Worm (Caenorhabditis elegans) whole organism, L4 larva: ENCODE measurements around the gene nspc-4.
A peak's percentile ranks its signal among the peaks of the same experiment; 100 is the strongest.

Experiments used
- ceh-62 ChIP-seq: sonication (generic microtip); optimal IDR thresholded peaks from 2 replicates; lab custom pipeline; 2017; ENCODE audit warnings: missing biosample characterization, missing genetic modification characterization
- fkh-10 ChIP-seq: fragments of 150-350 bp; optimal IDR thresholded peaks from 2 replicates; lab custom pipeline; 2014; ENCODE audit warnings: missing biosample characterization, missing genetic modification reagents, missing genetic modification characterization
- lin-15B ChIP-seq: fragments of 150-350 bp; sonication (generic microtip); optimal IDR thresholded peaks from 3 replicates; lab custom pipeline; 2014; ENCODE audit warnings: missing biosample characterization, missing genetic modification characterization
- madf-9 ChIP-seq: fragments of 200-800 bp; sonication (Bioruptor generic); conservative IDR thresholded peaks from 2 replicates; pipeline ENCODE4 v1.3.6; 2022; ENCODE audit warnings: missing genetic modification reagents, missing genetic modification characterization, missing compliant biosample characterization
- unc-62 ChIP-seq, 3 experiments: fragments of 150-350 bp in 1 of 3; sonication (generic microtip); optimal IDR thresholded peaks in 2 of 3; peaks in 1 of 3; 1 replicate in 1 of 3; 2 replicates in 2 of 3; lab custom pipeline; 2014 to 2017; ENCODE audit warnings: missing biosample characterization in 3 of 3, missing genetic modification characterization in 3 of 3, missing genetic modification reagents in 3 of 3, missing genotype in 1 of 3
- ztf-11 ChIP-seq: fragments of 150-350 bp; optimal IDR thresholded peaks from 2 replicates; lab custom pipeline; 2014; ENCODE audit warnings: missing biosample characterization, missing genetic modification characterization

- no peak for TF ChIP-seq madf-9 (GFP tag; lab: Robert Waterston, UW)
- peak; percentile 88 for TF ChIP-seq fkh-10 (GFP tag; lab: Kevin White, UChicago)
- no peak for TF ChIP-seq lin-15B (tag; lab: Kevin White, UChicago)
- no peak for TF ChIP-seq ztf-11 (tag; lab: Kevin White, UChicago)
- no peak for TF ChIP-seq ceh-62
- peak in 1 of 2 experiments; percentile 75 for TF ChIP-seq unc-62 (GFP tag; optimal IDR thresholded peaks at IDR 0.05 in 1 of 2; lab: Kevin White, UChicago)
- TF ChIP-seq unc-62 (tag; optimal IDR thresholded peaks at IDR 0.05; lab: Kevin White, UChicago): no peak
These were observed 7.8 kb upstream of the nspc-4 start, which contains the start of gene sdha-1 for ce11 chrX:8545971-8546442.
